Worm (Caenorhabditis elegans) whole organism, L1 larva: ENCODE results near the gene pat-6.

Source experiments
- C04F5.9 ChIP-seq: sonication (generic microtip); optimal IDR thresholded peaks from 2 replicates; lab custom pipeline; 2016; ENCODE audit warnings: missing genetic modification characterization, missing compliant biosample characterization
- C16A3.4 ChIP-seq: fragments of 150-350 bp; optimal IDR thresholded peaks from 2 replicates; lab custom pipeline; 2014; ENCODE audit warnings: missing biosample characterization, missing genetic modification characterization
- Y116A8C.19 ChIP-seq: sonication (generic microtip); optimal IDR thresholded peaks from 2 replicates; lab custom pipeline; 2016; ENCODE audit warnings: missing compliant biosample characterization, missing genetic modification characterization, borderline replicate concordance
- aly-2 ChIP-seq: fragments of 150-350 bp; optimal IDR thresholded peaks from 2 replicates; lab custom pipeline; 2014; ENCODE audit warnings: missing biosample characterization, missing genetic modification characterization
- ama-1 ChIP-seq: fragments of 150-350 bp; optimal IDR thresholded peaks from 2 replicates; lab custom pipeline; 2014
- blmp-1 ChIP-seq: fragments of 150-350 bp; optimal IDR thresholded peaks from 2 replicates; lab custom pipeline; 2014; ENCODE audit warnings: missing biosample characterization, missing genetic modification characterization
- ceh-63 ChIP-seq: fragments of 200-800 bp; sonication (Bioruptor generic); optimal IDR thresholded peaks from 2 replicates; lab custom pipeline; 2018; ENCODE audit warnings: mild to moderate bottlenecking, missing genetic modification characterization, missing compliant biosample characterization
- ceh-8 ChIP-seq: fragments of 200-800 bp; sonication (Bioruptor generic); optimal IDR thresholded peaks from 2 replicates; lab custom pipeline; 2018; ENCODE audit warnings: mild to moderate bottlenecking, missing genetic modification characterization, moderate library complexity, missing compliant biosample characterization
- ceh-82 ChIP-seq, 3 experiments: fragments of 150-350 bp in 1 of 3; sonication (generic microtip) in 2 of 3; optimal IDR thresholded peaks; 2 replicates each; lab custom pipeline; 2014 to 2017; ENCODE audit warnings: missing biosample characterization in 3 of 3, missing genetic modification characterization in 3 of 3
- ceh-88 ChIP-seq: fragments of 200-800 bp; sonication (Bioruptor generic); IDR thresholded peaks from 2 replicates; pipeline ENCODE4 v1.3.6; 2022; ENCODE audit warnings: missing genetic modification characterization, missing compliant biosample characterization
- ceh-90 ChIP-seq: sonication (generic microtip); optimal IDR thresholded peaks from 2 replicates; lab custom pipeline; 2016; ENCODE audit warnings: missing genetic modification characterization, missing compliant biosample characterization
- ces-1 ChIP-seq: fragments of 150-350 bp; optimal IDR thresholded peaks from 2 replicates; lab custom pipeline; 2014; ENCODE audit warnings: missing biosample characterization, missing genetic modification reagents, missing genetic modification characterization
- dpl-1 ChIP-seq, 3 experiments: fragments of 150-350 bp in 2 of 3; sonication (generic microtip) in 1 of 3; optimal IDR thresholded peaks; 2 replicates each; lab custom pipeline; 2014 to 2017; ENCODE audit warnings: missing biosample characterization in 3 of 3, missing genetic modification characterization in 3 of 3, missing genetic modification reagents in 3 of 3
- efl-1 ChIP-seq, 4 experiments: fragments of 150-350 bp; optimal IDR thresholded peaks in 3 of 4; peaks in 1 of 4; 1 replicate in 1 of 4; 2 replicates in 3 of 4; lab custom pipeline; 2014; ENCODE audit warnings: missing biosample characterization in 2 of 4, missing genetic modification characterization in 2 of 4, missing genetic modification reagents in 2 of 4
- efl-3 ChIP-seq: fragments of 200-800 bp; sonication (Bioruptor generic); optimal IDR thresholded peaks from 2 replicates; lab custom pipeline; 2018; ENCODE audit warnings: mild to moderate bottlenecking, missing genetic modification characterization, missing compliant biosample characterization
- egl-13 ChIP-seq: sonication (generic microtip); optimal IDR thresholded peaks from 2 replicates; lab custom pipeline; 2016; ENCODE audit warnings: missing genotype, missing genetic modification reagents, missing genetic modification characterization, missing compliant biosample characterization
- egl-27 ChIP-seq, 2 experiments: fragments of 150-350 bp in 1 of 2; sonication (generic microtip); optimal IDR thresholded peaks; 3 replicates each; lab custom pipeline; 2017 to 2018; ENCODE audit warnings: missing biosample characterization in 2 of 2, missing genetic modification characterization in 2 of 2, missing genetic modification reagents in 2 of 2
- fkh-4 ChIP-seq: sonication (generic microtip); optimal IDR thresholded peaks from 2 replicates; lab custom pipeline; 2016; ENCODE audit warnings: missing compliant biosample characterization, missing genetic modification characterization, borderline replicate concordance
- fkh-8 ChIP-seq: sonication (generic microtip); optimal IDR thresholded peaks from 2 replicates; lab custom pipeline; 2016; ENCODE audit warnings: mild to moderate bottlenecking, missing genetic modification characterization, missing compliant biosample characterization
- fos-1 ChIP-seq: fragments of 150-350 bp; optimal IDR thresholded peaks from 2 replicates; lab custom pipeline; 2014; ENCODE audit warnings: missing biosample characterization, missing genetic modification characterization
- grh-1 ChIP-seq: fragments of 200-800 bp; sonication (Bioruptor generic); IDR thresholded peaks from 2 replicates; pipeline ENCODE4 v1.3.6; 2022; ENCODE audit warnings: missing genetic modification reagents, missing genetic modification characterization, missing compliant biosample characterization
- hlh-17 ChIP-seq: fragments of 200-800 bp; sonication (Bioruptor generic); optimal IDR thresholded peaks from 2 replicates; lab custom pipeline; 2018; ENCODE audit warnings: missing genetic modification characterization, mild to moderate bottlenecking, missing compliant biosample characterization, moderate library complexity, borderline replicate concordance
- hpl-2 ChIP-seq: fragments of 150-350 bp; optimal IDR thresholded peaks from 2 replicates; lab custom pipeline; 2014; ENCODE audit warnings: missing biosample characterization, missing genetic modification reagents, missing genetic modification characterization
- irx-1 ChIP-seq: sonication (generic microtip); optimal IDR thresholded peaks from 2 replicates; lab custom pipeline; 2016; ENCODE audit warnings: missing genetic modification characterization, missing compliant biosample characterization
- lin-14 ChIP-seq: fragments of 200-800 bp; sonication (Bioruptor generic); optimal IDR thresholded peaks from 2 replicates; lab custom pipeline; 2018; ENCODE audit warnings: mild to moderate bottlenecking, missing genetic modification characterization, moderate library complexity, missing compliant biosample characterization
- lin-15B ChIP-seq: fragments of 150-350 bp; sonication (generic microtip); optimal IDR thresholded peaks from 3 replicates; lab custom pipeline; 2014; ENCODE audit warnings: missing biosample characterization, missing genetic modification characterization
- lin-35 ChIP-seq, 2 experiments: fragments of 150-350 bp; optimal IDR thresholded peaks; 2 replicates each; lab custom pipeline; 2014; ENCODE audit warnings: missing biosample characterization in 2 of 2, missing genetic modification characterization in 2 of 2, missing genetic modification reagents in 2 of 2
- lin-39 ChIP-seq: fragments of 150-350 bp; optimal IDR thresholded peaks from 2 replicates; lab custom pipeline; 2014; ENCODE audit warnings: missing biosample characterization, missing genetic modification reagents, missing genetic modification characterization
- lsy-2 ChIP-seq, 2 experiments: fragments of 150-350 bp; optimal IDR thresholded peaks; 2 replicates each; lab custom pipeline; 2014; ENCODE audit warnings: missing biosample characterization in 2 of 2, missing genetic modification characterization in 2 of 2
- mdl-1 ChIP-seq, 2 experiments: fragments of 150-350 bp; optimal IDR thresholded peaks; 2 replicates each; lab custom pipeline; 2014 to 2017; ENCODE audit warnings: missing biosample characterization in 2 of 2, missing genetic modification characterization in 2 of 2, inconsistent platforms in 1 of 2
- mep-1 ChIP-seq: fragments of 150-350 bp; optimal IDR thresholded peaks from 2 replicates; lab custom pipeline; 2014; ENCODE audit warnings: missing biosample characterization, missing genetic modification characterization
- nhr-11 ChIP-seq: fragments of 150-350 bp; optimal IDR thresholded peaks from 2 replicates; lab custom pipeline; 2014; ENCODE audit warnings: missing biosample characterization, missing genetic modification characterization
- nhr-12 ChIP-seq: sonication (generic microtip); optimal IDR thresholded peaks from 2 replicates; lab custom pipeline; 2017; ENCODE audit warnings: missing biosample characterization, missing genetic modification characterization
- nhr-19 ChIP-seq: fragments of 200-800 bp; sonication (Bioruptor generic); conservative IDR thresholded peaks from 2 replicates; pipeline ENCODE4 v1.3.6; 2022; ENCODE audit warnings: missing genetic modification characterization, missing compliant biosample characterization
- nhr-20 ChIP-seq: sonication (generic microtip); optimal IDR thresholded peaks from 2 replicates; lab custom pipeline; 2016; ENCODE audit warnings: mild to moderate bottlenecking, missing genetic modification characterization, missing compliant biosample characterization
- nhr-28 ChIP-seq: fragments of 150-350 bp; optimal IDR thresholded peaks from 2 replicates; lab custom pipeline; 2014; ENCODE audit warnings: missing biosample characterization, missing genetic modification characterization
- nhr-47 ChIP-seq: sonication (generic microtip); optimal IDR thresholded peaks from 2 replicates; lab custom pipeline; 2016; ENCODE audit warnings: mild to moderate bottlenecking, missing genetic modification characterization, moderate library complexity, missing compliant biosample characterization
- nhr-71 ChIP-seq: sonication (generic microtip); optimal IDR thresholded peaks from 2 replicates; lab custom pipeline; 2016; ENCODE audit warnings: mild to moderate bottlenecking, missing genetic modification characterization, moderate library complexity, missing compliant biosample characterization
- nhr-77 ChIP-seq: fragments of 150-350 bp; optimal IDR thresholded peaks from 2 replicates; lab custom pipeline; 2014; ENCODE audit warnings: missing biosample characterization, missing genetic modification characterization
- nhr-85 ChIP-seq: sonication (generic microtip); peaks from one replicate; lab custom pipeline; 2016; ENCODE audit warnings: missing genetic modification characterization, inconsistent platforms, missing compliant biosample characterization
- nhr-90 ChIP-seq: sonication (generic microtip); optimal IDR thresholded peaks from 2 replicates; lab custom pipeline; 2016; ENCODE audit warnings: mild to moderate bottlenecking, missing genetic modification characterization, missing compliant biosample characterization; ENCODE audit not compliant: poor library complexity
- pag-3 ChIP-seq: sonication (generic microtip); optimal IDR thresholded peaks from 2 replicates; lab custom pipeline; 2017; ENCODE audit warnings: missing genetic modification characterization, mild to moderate bottlenecking, missing compliant biosample characterization, antibody characterized with exemption, borderline replicate concordance; ENCODE audit not compliant: insufficient read depth
- pax-3 ChIP-seq: fragments of 200-800 bp; sonication (Bioruptor generic); optimal IDR thresholded peaks from 2 replicates; lab custom pipeline; 2018; ENCODE audit warnings: mild to moderate bottlenecking, missing genetic modification characterization, moderate library complexity, missing compliant biosample characterization
- pqm-1 ChIP-seq: sonication (generic microtip); optimal IDR thresholded peaks from 3 replicates; lab custom pipeline; 2017; ENCODE audit warnings: missing biosample characterization, missing genetic modification characterization
- skn-1 ChIP-seq: fragments of 150-350 bp; optimal IDR thresholded peaks from 2 replicates; lab custom pipeline; 2014; ENCODE audit warnings: missing biosample characterization, missing genetic modification characterization
- sox-4 ChIP-seq: sonication (generic microtip); optimal IDR thresholded peaks from 2 replicates; lab custom pipeline; 2016; ENCODE audit warnings: missing genetic modification characterization, missing compliant biosample characterization
- swsn-7 ChIP-seq: sonication (generic microtip); optimal IDR thresholded peaks from 2 replicates; lab custom pipeline; 2016; ENCODE audit warnings: missing genetic modification characterization, missing compliant biosample characterization
- tbx-2 ChIP-seq: sonication (generic microtip); optimal IDR thresholded peaks from 2 replicates; lab custom pipeline; 2016; ENCODE audit warnings: missing genetic modification characterization, missing compliant biosample characterization
- tlp-1 ChIP-seq: fragments of 150-350 bp; optimal IDR thresholded peaks from 2 replicates; lab custom pipeline; 2014; ENCODE audit warnings: missing biosample characterization, missing genetic modification characterization
- unc-130 ChIP-seq: fragments of 150-350 bp; optimal IDR thresholded peaks from 2 replicates; lab custom pipeline; 2017; ENCODE audit warnings: missing biosample characterization, missing genetic modification characterization, inconsistent platforms
- unc-86 ChIP-seq: sonication (generic microtip); optimal IDR thresholded peaks from 2 replicates; lab custom pipeline; 2016; ENCODE audit warnings: missing genetic modification characterization, missing compliant biosample characterization
- zag-1 ChIP-seq: fragments of 150-350 bp; optimal IDR thresholded peaks from 2 replicates; lab custom pipeline; 2014; ENCODE audit warnings: missing biosample characterization, missing genetic modification characterization
- zip-4 ChIP-seq: fragments of 200-800 bp; sonication (Bioruptor generic); optimal IDR thresholded peaks from 2 replicates; lab custom pipeline; 2018; ENCODE audit warnings: mild to moderate bottlenecking, missing genetic modification characterization, moderate library complexity, missing compliant biosample characterization

pat-6 gene

ce11 chrIV:309526-309925 lies 45.5 kb upstream of the pat-6 start:
- TF ChIP-seq nhr-47, result peak; percentile 35
- peak; percentile 52 for TF ChIP-seq nhr-19
- TF ChIP-seq unc-130 (tag; lab: Kevin White, UChicago), result no peak
- TF ChIP-seq nhr-77 (tag; lab: Kevin White, UChicago), result no peak
- no peak for TF ChIP-seq hpl-2
- no peak for TF ChIP-seq efl-1 (optimal IDR thresholded peaks at IDR 0.05; lab: Kevin White, UChicago)
- TF ChIP-seq efl-1 (GFP tag; optimal IDR thresholded peaks at IDR 0.05 in 1 of 2; lab: Kevin White, UChicago), result peak in 1 of 2 experiments; percentile 34
- no peak for TF ChIP-seq Y116A8C.19 (tag; lab: Kevin White, UChicago)
- no peak for TF ChIP-seq nhr-12
- no peak for TF ChIP-seq unc-86 (tag; lab: Kevin White, UChicago)
- TF ChIP-seq pag-3 (tag; lab: Kevin White, UChicago), result no peak
- no peak for TF ChIP-seq nhr-11 (tag; lab: Kevin White, UChicago)
- TF ChIP-seq blmp-1 (tag; lab: Kevin White, UChicago), result peak; percentile 57
- TF ChIP-seq pax-3, result no peak
- TF ChIP-seq ces-1 (GFP tag; lab: Kevin White, UChicago), result no peak
- TF ChIP-seq pqm-1 (tag; lab: Kevin White, UChicago), result no peak
- peak; percentile 46 for TF ChIP-seq nhr-90 (tag; lab: Kevin White, UChicago)
- no peak for TF ChIP-seq ceh-8 (GFP tag; lab: Kevin White, UChicago)
- peak; percentile 71 for TF ChIP-seq nhr-20 (tag; lab: Kevin White, UChicago)
- no peak for TF ChIP-seq egl-13
- no peak for TF ChIP-seq ceh-88
- TF ChIP-seq efl-3 (GFP tag; lab: Kevin White, UChicago), result no peak
- TF ChIP-seq fos-1 (tag; lab: Kevin White, UChicago), result no peak
- peak; percentile 51 for TF ChIP-seq grh-1 (GFP tag; lab: Robert Waterston, UW)
- TF ChIP-seq ceh-63 (GFP tag; lab: Kevin White, UChicago), result no peak
- peak; percentile 66 for TF ChIP-seq lin-14
- no peak for TF ChIP-seq tlp-1 (tag; lab: Kevin White, UChicago)
- TF ChIP-seq nhr-85 (tag; lab: Kevin White, UChicago), result peak; percentile 93
- no peak for TF ChIP-seq ceh-90 (tag; lab: Kevin White, UChicago)
- no peak for TF ChIP-seq zag-1
- TF ChIP-seq egl-27 (tag; optimal IDR thresholded peaks at IDR 0.05; lab: Kevin White, UChicago), result no peak
- TF ChIP-seq C04F5.9 (tag; lab: Kevin White, UChicago), result no peak
- TF ChIP-seq tbx-2 (tag; lab: Kevin White, UChicago), result peak; percentile 76
- no peak for TF ChIP-seq fkh-4 (tag; lab: Kevin White, UChicago)
- TF ChIP-seq lsy-2 (tag; optimal IDR thresholded peaks at IDR 0.05; lab: Kevin White, UChicago), result peak in 1 of 2 experiments; percentile 18
- TF ChIP-seq lin-15B (tag; lab: Kevin White, UChicago), result no peak
- no peak for TF ChIP-seq aly-2 (tag; lab: Kevin White, UChicago)
- no peak for TF ChIP-seq ceh-82 (tag; optimal IDR thresholded peaks at IDR 0.05; lab: Kevin White, UChicago)
- no peak for TF ChIP-seq irx-1 (tag; lab: Kevin White, UChicago)
- TF ChIP-seq fkh-8 (tag; lab: Kevin White, UChicago), result no peak
- no peak for TF ChIP-seq lin-39 (tag; lab: Kevin White, UChicago)
- TF ChIP-seq ama-1 (lab: Kevin White, UChicago), result no peak
- TF ChIP-seq swsn-7 (tag; lab: Kevin White, UChicago), result no peak
- TF ChIP-seq C16A3.4 (tag; lab: Kevin White, UChicago), result no peak
- no peak for TF ChIP-seq nhr-28 (tag; lab: Kevin White, UChicago)
- TF ChIP-seq skn-1 (tag; lab: Kevin White, UChicago), result no peak
- TF ChIP-seq dpl-1 (GFP tag; optimal IDR thresholded peaks at IDR 0.05; lab: Kevin White, UChicago), result peak in 1 of 3 experiments; percentile 2
- TF ChIP-seq mdl-1 (tag; optimal IDR thresholded peaks at IDR 0.05; lab: Kevin White, UChicago), result no peak
- peak; percentile 61 for TF ChIP-seq nhr-71 (tag; lab: Kevin White, UChicago)
- TF ChIP-seq sox-4, result no peak
- TF ChIP-seq lin-35 (GFP tag; optimal IDR thresholded peaks at IDR 0.05; lab: Kevin White, UChicago), result peak in 1 of 2 experiments; percentile 74
- TF ChIP-seq hlh-17 (GFP tag; lab: Kevin White, UChicago), result no peak
- no peak for TF ChIP-seq zip-4 (GFP tag; lab: Kevin White, UChicago)
- TF ChIP-seq mep-1 (tag; lab: Kevin White, UChicago), result no peak
